Fruit fly (Drosophila melanogaster) whole organism, adult: ENCODE measurements around the gene CG13875.

Source experiments
- CG11617 ChIP-seq: fragments of 200-800 bp; sonication (Bioruptor generic); optimal IDR thresholded peaks from 2 replicates; lab custom pipeline; 2017; ENCODE audit warnings: mild to moderate bottlenecking, missing biosample characterization, missing genetic modification reagents, missing genetic modification characterization
- CG12768 ChIP-seq: fragments of 200-800 bp; sonication (Bioruptor generic); optimal IDR thresholded peaks from 2 replicates; lab custom pipeline; 2017; ENCODE audit warnings: missing biosample characterization, missing genetic modification characterization, mild to moderate bottlenecking, moderate library complexity, missing genetic modification reagents
- CG14711 ChIP-seq: fragments of 200-800 bp; sonication (Bioruptor generic); optimal IDR thresholded peaks from 2 replicates; lab custom pipeline; 2018; ENCODE audit warnings: missing biosample characterization, mild to moderate bottlenecking, missing genetic modification characterization, moderate library complexity
- CG1620 ChIP-seq: fragments of 200-800 bp; sonication (Bioruptor generic); optimal IDR thresholded peaks from 2 replicates; lab custom pipeline; 2016; ENCODE audit warnings: missing biosample characterization, missing genetic modification characterization
- CG33017 ChIP-seq: fragments of 200-800 bp; sonication (Bioruptor generic); optimal IDR thresholded peaks from 2 replicates; lab custom pipeline; 2018; ENCODE audit warnings: missing biosample characterization, mild to moderate bottlenecking, missing genetic modification characterization, moderate library complexity
- CG5204 ChIP-seq: fragments of 200-800 bp; sonication (Bioruptor generic); optimal IDR thresholded peaks from 2 replicates; lab custom pipeline; 2016; ENCODE audit warnings: missing biosample characterization, missing genetic modification characterization
- CG7045 ChIP-seq: fragments of 200-800 bp; sonication (Bioruptor generic); optimal IDR thresholded peaks from 2 replicates; lab custom pipeline; 2017; ENCODE audit warnings: missing biosample characterization, mild to moderate bottlenecking, missing genetic modification characterization
- CG7101 ChIP-seq: fragments of 200-800 bp; sonication (Bioruptor generic); optimal IDR thresholded peaks from 2 replicates; lab custom pipeline; 2018; ENCODE audit warnings: missing biosample characterization, mild to moderate bottlenecking, missing genetic modification characterization, moderate library complexity
- Clk ChIP-seq: fragments of 200-800 bp; sonication (Bioruptor generic); optimal IDR thresholded peaks from 2 replicates; lab custom pipeline; 2017; ENCODE audit warnings: missing biosample characterization, missing genetic modification characterization
- Crg-1 ChIP-seq: fragments of 200-800 bp; sonication (Bioruptor generic); optimal IDR thresholded peaks from 2 replicates; lab custom pipeline; 2016; ENCODE audit warnings: missing biosample characterization, missing genetic modification characterization
- Hr96 ChIP-seq: fragments of 200-800 bp; sonication (Bioruptor generic); optimal IDR thresholded peaks from 2 replicates; lab custom pipeline; 2016; ENCODE audit warnings: missing biosample characterization, missing genetic modification characterization
- Mnt ChIP-seq: fragments of 200-800 bp; sonication (Bioruptor generic); optimal IDR thresholded peaks from 2 replicates; lab custom pipeline; 2016; ENCODE audit warnings: missing biosample characterization, mild to moderate bottlenecking, missing genetic modification characterization
- bab1 ChIP-seq: fragments of 200-800 bp; sonication (Bioruptor generic); optimal IDR thresholded peaks from 3 replicates; lab custom pipeline; 2019; ENCODE audit warnings: missing biosample characterization, mild to moderate bottlenecking, missing genetic modification characterization, moderate library complexity
- cic ChIP-seq: fragments of 200-800 bp; sonication (Bioruptor generic); optimal IDR thresholded peaks from 2 replicates; lab custom pipeline; 2017; ENCODE audit warnings: missing biosample characterization, mild to moderate bottlenecking, missing genetic modification characterization, moderate library complexity
- cnc ChIP-seq, 2 experiments: fragments of >200 bp; optimal IDR thresholded peaks; 2 replicates each; lab custom pipeline; 2017
- kay ChIP-seq: fragments of 200-800 bp; sonication (Bioruptor generic); peaks from one replicate; lab custom pipeline; 2016; ENCODE audit warnings: missing biosample characterization, missing genetic modification characterization, borderline replicate concordance
- ovo ChIP-seq: fragments of 200-800 bp; sonication (Bioruptor generic); optimal IDR thresholded peaks from 2 replicates; lab custom pipeline; 2016; ENCODE audit warnings: missing biosample characterization, missing genetic modification characterization
- pad ChIP-seq: fragments of 200-800 bp; sonication (Bioruptor generic); optimal IDR thresholded peaks from 3 replicates; lab custom pipeline; 2017; ENCODE audit warnings: missing biosample characterization, missing genetic modification characterization, mild to moderate bottlenecking, moderate library complexity, missing genetic modification reagents
- tj ChIP-seq: fragments of 200-800 bp; sonication (Bioruptor generic); optimal IDR thresholded peaks from 3 replicates; lab custom pipeline; 2017; ENCODE audit warnings: missing biosample characterization, mild to moderate bottlenecking, missing genetic modification characterization, moderate library complexity
- toe ChIP-seq: fragments of 200-800 bp; sonication (Bioruptor generic); optimal IDR thresholded peaks from 2 replicates; lab custom pipeline; 2016; ENCODE audit warnings: missing biosample characterization, missing genetic modification characterization

Gene CG13875

dm6 chr3L:223019-223902, 43.5 kb downstream of the CG13875 start, which contains the start of the genes pyx and CG33229:
TSS of gene pyx (minus strand) at chr3L:223069.
TSS of gene CG33229 (plus strand) at chr3L:223852.
- TF ChIP-seq Mnt (GFP tag; lab: Kevin White, UChicago): peak; percentile 52
- peak; percentile 84 for TF ChIP-seq Hr96 (GFP tag; lab: Kevin White, UChicago)
- TF ChIP-seq kay (GFP tag; lab: Kevin White, UChicago): no peak
- TF ChIP-seq tj (GFP tag; lab: Kevin White, UChicago): peak; percentile 58
- TF ChIP-seq CG5204 (GFP tag; lab: Kevin White, UChicago): no peak
- peak; percentile 40 for TF ChIP-seq Clk
- peak; percentile 86 for TF ChIP-seq CG12768 (GFP tag; lab: Kevin White, UChicago)
- TF ChIP-seq CG1620: peak; percentile 75
- peak; percentile 91 for TF ChIP-seq toe (GFP tag; lab: Kevin White, UChicago)
- TF ChIP-seq Crg-1 (GFP tag; lab: Kevin White, UChicago): peak; percentile 73
- TF ChIP-seq cic (GFP tag; lab: Kevin White, UChicago): no peak
- TF ChIP-seq cnc (optimal IDR thresholded peaks at IDR 0.05; lab: Kevin White, UChicago): no peak
- TF ChIP-seq CG14711 (tag; lab: Kevin White, UChicago): peak; percentile 18
- peak; percentile 79 for TF ChIP-seq ovo
- TF ChIP-seq CG11617: peak; percentile 79
- peak; percentile 74 for TF ChIP-seq CG7101 (tag; lab: Kevin White, UChicago)
- peak; percentile 63 for TF ChIP-seq CG33017 (tag; lab: Kevin White, UChicago)
- TF ChIP-seq pad (GFP tag; lab: Kevin White, UChicago): peak; percentile 64
- peak; percentile 72 for TF ChIP-seq bab1 (GFP tag; lab: Kevin White, UChicago)
- peak; percentile 80 for TF ChIP-seq CG7045 (GFP tag; lab: Kevin White, UChicago)

DNA sequence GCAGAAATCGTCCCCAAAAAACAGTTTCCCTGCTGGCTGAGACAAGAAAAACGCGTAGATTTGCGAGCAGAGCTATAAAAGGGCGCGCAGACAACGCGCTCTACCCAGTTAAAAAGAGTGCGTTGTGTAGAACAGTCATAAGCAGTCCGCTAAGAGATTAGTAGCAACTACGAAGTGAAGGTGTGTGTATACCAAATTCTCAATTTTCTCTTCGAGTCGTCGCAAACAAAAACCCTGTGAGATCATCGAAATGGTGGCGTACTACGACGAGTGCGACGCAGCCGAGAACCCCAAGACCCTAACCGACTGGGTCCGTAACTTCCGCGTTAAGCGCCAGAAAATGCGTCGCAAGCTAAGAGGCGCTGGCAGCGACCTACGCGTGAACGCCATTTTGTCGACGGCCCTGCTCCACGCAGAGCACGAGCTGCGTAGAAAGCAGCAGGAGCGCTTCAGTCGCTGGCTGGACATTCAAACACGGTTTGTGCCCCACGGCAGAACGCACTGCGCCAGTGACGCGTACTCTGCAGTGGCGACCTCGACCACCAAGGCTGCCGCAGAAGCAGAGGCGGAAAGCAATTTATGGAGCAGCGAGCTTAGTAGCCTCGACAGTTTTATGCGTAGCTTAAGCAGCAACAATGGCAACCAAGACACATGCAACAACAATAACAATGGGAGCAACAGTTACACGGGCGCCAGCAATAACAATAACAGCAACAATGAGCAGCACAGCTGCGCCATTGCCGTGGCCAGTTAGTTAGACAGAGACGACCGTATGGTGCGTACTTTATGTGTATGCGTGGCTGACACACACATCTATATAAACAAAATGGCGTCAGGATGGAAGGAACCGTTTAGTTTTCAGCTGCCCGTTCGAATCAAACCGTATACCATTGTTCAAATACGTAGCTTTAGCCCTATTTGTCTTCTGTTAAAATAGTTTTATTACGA, 44.6 kb downstream of the CG13875 start:
- TF ChIP-seq cic (GFP tag; lab: Kevin White, UChicago): peak; percentile 21
- peak; percentile 16 for TF ChIP-seq tj (GFP tag; lab: Kevin White, UChicago)
- TF ChIP-seq Crg-1 (GFP tag; lab: Kevin White, UChicago): no peak
- peak; percentile 55 for TF ChIP-seq CG1620
- peak; percentile 12 for TF ChIP-seq CG12768 (GFP tag; lab: Kevin White, UChicago)
- TF ChIP-seq CG7045 (GFP tag; lab: Kevin White, UChicago): peak; percentile 6
- TF ChIP-seq CG11617: peak; percentile 25
- peak; percentile 44 for TF ChIP-seq Mnt (GFP tag; lab: Kevin White, UChicago)
- peak; percentile 95 for TF ChIP-seq ovo
- TF ChIP-seq bab1 (GFP tag; lab: Kevin White, UChicago): no peak

DNA sequence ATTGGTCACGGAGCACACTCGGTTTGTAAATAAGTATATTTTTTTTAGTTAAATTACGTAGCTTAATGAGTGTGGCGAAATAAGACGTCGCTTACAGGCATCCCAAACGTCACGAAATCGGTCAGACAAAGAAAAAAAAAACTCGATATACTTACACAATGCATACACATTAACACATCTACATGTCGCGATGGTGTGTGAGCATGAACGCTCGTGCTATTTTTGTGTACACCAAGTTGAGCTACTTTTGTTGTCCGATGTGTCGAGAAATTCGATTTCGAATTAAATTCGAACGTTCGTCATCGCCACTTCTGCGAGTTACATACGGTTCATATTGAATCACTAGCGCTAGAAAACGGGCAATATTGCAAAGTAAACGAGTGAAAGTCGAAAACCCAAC, 45.4 kb downstream of the CG13875 start:
- no peak for TF ChIP-seq CG11617
- peak; percentile 99 for TF ChIP-seq kay (GFP tag; lab: Kevin White, UChicago)
- peak; percentile 33 for TF ChIP-seq Mnt (GFP tag; lab: Kevin White, UChicago)
- peak; percentile 33 for TF ChIP-seq cic (GFP tag; lab: Kevin White, UChicago)

dm6 chr3L:231504-231903, 51.8 kb downstream of the CG13875 start, which contains the start of gene CG42846:
TSS of gene CG42846 (minus strand) at chr3L:231604.
- TF ChIP-seq CG33017 (tag; lab: Kevin White, UChicago) (no peak), Crg-1 (GFP tag; lab: Kevin White, UChicago) (no peak), pad (GFP tag; lab: Kevin White, UChicago) (no peak)
